Worm (Caenorhabditis elegans) whole organism, mixed stage, embryonic: ENCODE results near the gene W01C8.1.

ENCODE experiments used
- ces-1 ChIP-seq: fragments of 150-350 bp; optimal IDR thresholded peaks from 2 replicates; lab custom pipeline; 2014; ENCODE audit warnings: missing biosample characterization, missing genetic modification reagents, missing genetic modification characterization
- elt-1 ChIP-seq: sonication (generic microtip); optimal IDR thresholded peaks from 2 replicates; lab custom pipeline; 2017; ENCODE audit warnings: missing genetic modification characterization, mild to moderate bottlenecking, missing compliant biosample characterization, antibody characterized with exemption, moderate library complexity, borderline replicate concordance; ENCODE audit not compliant: insufficient read depth
- flh-1 ChIP-seq: fragments of 200-800 bp; sonication (Bioruptor generic); optimal IDR thresholded peaks from 2 replicates; lab custom pipeline; 2018; ENCODE audit warnings: mild to moderate bottlenecking, missing genetic modification characterization, moderate library complexity, missing compliant biosample characterization
- lin-13 ChIP-seq: fragments of 150-350 bp; optimal IDR thresholded peaks from 2 replicates; lab custom pipeline; 2014; ENCODE audit warnings: missing biosample characterization, missing genetic modification characterization
- mep-1 ChIP-seq: fragments of 150-350 bp; optimal IDR thresholded peaks from 2 replicates; lab custom pipeline; 2017; ENCODE audit warnings: missing biosample characterization, missing genetic modification reagents, missing genetic modification characterization, inconsistent platforms
- nhr-76 ChIP-seq: sonication (generic microtip); optimal IDR thresholded peaks from 2 replicates; lab custom pipeline; 2017; ENCODE audit warnings: missing biosample characterization, missing genetic modification characterization
- snpc-4 ChIP-seq: fragments of 150-350 bp; optimal IDR thresholded peaks from 2 replicates; lab custom pipeline; 2014; ENCODE audit warnings: missing biosample characterization, missing genetic modification characterization

DNA sequence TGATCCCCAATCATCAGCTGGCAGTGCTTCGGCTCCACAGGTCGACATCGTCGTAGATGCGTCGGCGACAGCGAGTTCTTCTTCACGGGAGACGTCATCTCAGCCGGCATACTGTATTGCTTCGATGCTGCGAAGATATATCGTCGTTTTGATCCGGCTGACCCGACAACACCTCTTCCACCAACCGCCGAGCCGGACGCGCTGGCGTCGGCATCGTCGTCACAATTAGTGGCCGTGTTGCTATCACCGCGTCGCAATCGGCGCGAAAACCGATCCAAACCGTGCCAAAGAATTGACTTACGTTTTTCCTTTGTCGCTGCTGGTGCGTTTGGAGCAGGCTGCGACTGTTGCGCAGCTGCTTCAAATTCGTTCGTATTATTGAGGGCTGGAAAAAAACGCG lies 34.0 kb downstream of the W01C8.1 start:
- TF ChIP-seq snpc-4 (tag; lab: Kevin White, UChicago) = no peak
- no peak for TF ChIP-seq nhr-76 (tag; lab: Kevin White, UChicago)
- TF ChIP-seq ces-1 (GFP tag; lab: Kevin White, UChicago) = no peak
- TF ChIP-seq mep-1 (tag; lab: Kevin White, UChicago) = no peak
- TF ChIP-seq elt-1 (tag; lab: Kevin White, UChicago) = no peak
- TF ChIP-seq flh-1 (GFP tag; lab: Kevin White, UChicago) = no peak
- no peak for TF ChIP-seq lin-13 (tag; lab: Kevin White, UChicago)
